Worm (Caenorhabditis elegans): ENCODE data around the gene C50F7.5.
A peak's percentile ranks its signal among the peaks of the same experiment; 100 is the strongest.

Gene C50F7.5

ce11 chrIV:7763748-7764147 is 37.2 kb downstream of the C50F7.5 start, which contains the start of the genes C46A5.6 and C46A5.1:
TSS of gene C46A5.6 (minus strand) at chrIV:7763848.
TSS of gene C46A5.1 (plus strand) at chrIV:7763931.
- TF ChIP-seq fkh-6 (tag; optimal IDR thresholded peaks at IDR 0.05) (no peak), nhr-232 (tag; optimal IDR thresholded peaks at IDR 0.05) (no peak), ceh-24 (tag; optimal IDR thresholded peaks at IDR 0.05) (no peak), pha-2 (tag; optimal IDR thresholded peaks at IDR 0.05) (no peak), sox-4 (tag; optimal IDR thresholded peaks at IDR 0.05) (no peak), ceh-18 (tag; optimal IDR thresholded peaks at IDR 0.05) (no peak), syd-9 (tag; optimal IDR thresholded peaks at IDR 0.05) (no peak), lim-6 (tag; optimal IDR thresholded peaks at IDR 0.05) (no peak), zip-5 (tag; optimal IDR thresholded peaks at IDR 0.05) (no peak), ceh-14 (tag; optimal IDR thresholded peaks at IDR 0.05) (no peak)

- TF ChIP-seq unc-3 (GFP tag; conservative IDR thresholded peaks at IDR 0.05) (no peak), unc-3 (tag; optimal IDR thresholded peaks at IDR 0.05) (no peak), C38D4.7 (GFP tag; optimal IDR thresholded peaks at IDR 0.05) (no peak), tbx-2 (tag; optimal IDR thresholded peaks at IDR 0.05) (no peak), rnt-1 (tag; optimal IDR thresholded peaks at IDR 0.05) (no peak), pat-9 (tag; optimal IDR thresholded peaks at IDR 0.05) (no peak), ceh-14 (tag; optimal IDR thresholded peaks at IDR 0.05) (no peak), K09A11.1 (tag; optimal IDR thresholded peaks at IDR 0.05; ENCODE audit: insufficient read depth) (no peak), ztf-16 (tag; optimal IDR thresholded peaks at IDR 0.05) (no peak), fax-1 (tag; optimal IDR thresholded peaks at IDR 0.05) (no peak), ceh-19 (GFP tag; optimal IDR thresholded peaks at IDR 0.05) (no peak), sdc-2 (tag; optimal IDR thresholded peaks at IDR 0.05) (no peak), npax-4 (tag; optimal IDR thresholded peaks at IDR 0.05) (no peak), lin-11 (tag; optimal IDR thresholded peaks at IDR 0.05) (no peak), zip-5 (tag; optimal IDR thresholded peaks at IDR 0.05) (no peak), pag-3 (tag; optimal IDR thresholded peaks at IDR 0.05; ENCODE audit: borderline replicate concordance) (no peak)
These were observed 37.8 kb downstream of the C50F7.5 start for ce11 chrIV:7764319-7764718.

- TF ChIP-seq hlh-13 (GFP tag; optimal IDR thresholded peaks at IDR 0.05), result no peak
- no peak for TF ChIP-seq ceh-30 (tag; optimal IDR thresholded peaks at IDR 0.05)
- TF ChIP-seq hlh-30 (tag; optimal IDR thresholded peaks at IDR 0.05; ENCODE audit: insufficient read depth), result no peak
- no peak for TF ChIP-seq C08G9.2 (tag; optimal IDR thresholded peaks at IDR 0.05)
- TF ChIP-seq rnt-1 (tag; optimal IDR thresholded peaks at IDR 0.05), result no peak
- TF ChIP-seq fkh-10 (GFP tag; optimal IDR thresholded peaks at IDR 0.05), result no peak
- no peak for TF ChIP-seq ceh-34 (tag; optimal IDR thresholded peaks at IDR 0.05)
- TF ChIP-seq C38D4.7 (GFP tag; optimal IDR thresholded peaks at IDR 0.05), result no peak
- no peak for TF ChIP-seq pha-2 (tag; optimal IDR thresholded peaks at IDR 0.05)
- no peak for TF ChIP-seq ceh-31 (tag; optimal IDR thresholded peaks at IDR 0.05)
These were observed 43.6 kb downstream of the C50F7.5 start, which contains the start of gene rdl-1 for ce11 chrIV:7770162-7770561. TSS of gene rdl-1 (minus strand) at chrIV:7770262.

- peak; percentile 18 for TF ChIP-seq nfya-1 (tag; optimal IDR thresholded peaks at IDR 0.05)
- TF ChIP-seq ceh-18 (tag; optimal IDR thresholded peaks at IDR 0.05), result no peak
- TF ChIP-seq ama-1 (optimal IDR thresholded peaks at IDR 0.05), result no peak
- TF ChIP-seq dmd-4 (tag; optimal IDR thresholded peaks at IDR 0.05; ENCODE audit: borderline replicate concordance), result no peak
- TF ChIP-seq ceh-48 (tag; optimal IDR thresholded peaks at IDR 0.05), result no peak
- TF ChIP-seq ceh-34 (tag; optimal IDR thresholded peaks at IDR 0.05), result no peak
- TF ChIP-seq ceh-45 (GFP tag; IDR thresholded peaks at IDR 0.05), result no peak
These were observed 47.7 kb downstream of the C50F7.5 start, which contains the start of the genes hcf-1 and swd-2.2 for ce11 chrIV:7774206-7774605. TSS of gene hcf-1 (minus strand) at chrIV:7774275. TSS of gene swd-2.2 (plus strand) at chrIV:7774411.
